Worm (Caenorhabditis elegans) whole organism, L3 larva: ENCODE data around the gene tnt-3.

Experiments
- fos-1 ChIP-seq: fragments of 150-350 bp; optimal IDR thresholded peaks from 2 replicates; lab custom pipeline; 2014; ENCODE audit warnings: missing biosample characterization, missing genetic modification characterization
- pqm-1 ChIP-seq: fragments of 150-350 bp; optimal IDR thresholded peaks from 2 replicates; lab custom pipeline; 2017; ENCODE audit warnings: missing biosample characterization, missing genetic modification characterization, inconsistent platforms
- unc-62 ChIP-seq: fragments of 150-350 bp; sonication (generic microtip); optimal IDR thresholded peaks from 4 replicates; lab custom pipeline; 2014; ENCODE audit warnings: missing biosample characterization, missing genetic modification reagents, missing genetic modification characterization

DNA sequence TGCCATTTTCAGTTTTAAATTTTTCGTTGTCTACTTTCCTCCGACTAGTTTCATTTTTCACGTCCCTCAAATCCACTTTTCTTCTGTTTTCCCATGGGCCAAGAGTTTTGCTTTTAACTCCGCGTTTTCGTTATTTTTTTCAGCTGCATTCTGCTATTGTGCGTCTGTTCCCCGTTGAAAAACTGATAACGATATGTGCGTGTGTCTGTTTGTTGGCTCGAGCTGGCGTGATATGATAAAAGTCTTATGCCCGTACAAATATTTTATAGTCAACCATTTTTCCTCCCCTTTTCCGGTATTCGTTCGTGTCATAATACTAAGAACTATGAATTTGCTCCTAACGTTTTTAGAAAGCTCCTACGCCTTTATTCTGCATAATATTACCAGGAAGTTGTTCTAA lies 43.1 kb downstream of the tnt-3 start:
- TF ChIP-seq unc-62 (GFP tag; lab: Kevin White, UChicago): no peak
- TF ChIP-seq fos-1 (tag; lab: Kevin White, UChicago): no peak
- TF ChIP-seq pqm-1 (tag; lab: Kevin White, UChicago): peak; percentile 56
